Worm (Caenorhabditis elegans) whole organism, L2 larva: ENCODE data around the gene eps-8.

Experiments
- R02D3.7 ChIP-seq: fragments of 150-350 bp; optimal IDR thresholded peaks from 2 replicates; lab custom pipeline; 2014; ENCODE audit warnings: missing biosample characterization, missing genetic modification characterization
- blmp-1 ChIP-seq: sonication (generic microtip); optimal IDR thresholded peaks from 2 replicates; lab custom pipeline; 2017; ENCODE audit warnings: missing genetic modification characterization, mild to moderate bottlenecking, missing compliant biosample characterization, antibody characterized with exemption, moderate library complexity; ENCODE audit not compliant: insufficient read depth
- dmd-4 ChIP-seq: sonication (generic microtip); optimal IDR thresholded peaks from 2 replicates; lab custom pipeline; 2017; ENCODE audit warnings: missing biosample characterization, missing genetic modification characterization
- lin-39 ChIP-seq: fragments of 150-350 bp; optimal IDR thresholded peaks from 2 replicates; lab custom pipeline; 2014; ENCODE audit warnings: missing biosample characterization, missing genetic modification reagents, missing genetic modification characterization
- mdl-1 ChIP-seq, 2 experiments: fragments of 150-350 bp in 1 of 2; sonication (generic microtip) in 1 of 2; optimal IDR thresholded peaks; 2 replicates each; lab custom pipeline; 2017; ENCODE audit warnings: missing biosample characterization in 2 of 2, missing genetic modification characterization in 2 of 2
- sma-3 ChIP-seq: sonication (generic microtip); optimal IDR thresholded peaks from 2 replicates; lab custom pipeline; 2016; ENCODE audit warnings: missing genetic modification reagents, missing genetic modification characterization, missing compliant biosample characterization
- snpc-4 ChIP-seq: fragments of 150-350 bp; optimal IDR thresholded peaks from 2 replicates; lab custom pipeline; 2014; ENCODE audit warnings: missing biosample characterization, missing genetic modification characterization
- unc-39 ChIP-seq: fragments of 150-350 bp; optimal IDR thresholded peaks from 2 replicates; lab custom pipeline; 2014; ENCODE audit warnings: missing biosample characterization, missing genetic modification characterization
- ztf-11 ChIP-seq: sonication (generic microtip); optimal IDR thresholded peaks from 2 replicates; lab custom pipeline; 2017; ENCODE audit warnings: missing biosample characterization, missing genetic modification characterization

- TF ChIP-seq lin-39 (tag; lab: Kevin White, UChicago) (no peak), sma-3 (GFP tag; lab: Kevin White, UChicago) (no peak), snpc-4 (no peak), ztf-11 (tag; lab: Kevin White, UChicago) (no peak), unc-39 (tag; lab: Kevin White, UChicago) (no peak), mdl-1 (tag; optimal IDR thresholded peaks at IDR 0.05; lab: Kevin White, UChicago) (no peak), R02D3.7 (tag; lab: Kevin White, UChicago) (no peak), dmd-4 (tag; lab: Kevin White, UChicago) (no peak), blmp-1 (tag; lab: Kevin White, UChicago) (no peak)
These were observed 65.0 kb downstream of the eps-8 start, which contains the start of gene Y57G11C.48 for ce11 chrIV:14944234-14944633.
